Fruit fly (Drosophila melanogaster) whole organism, embryonic: ENCODE measurements around the gene Ctu2.
A peak's percentile ranks its signal among the peaks of the same experiment; 100 is the strongest.

Experiments used
- Abd-B ChIP-seq: fragments of 200-800 bp; sonication (Bioruptor generic); optimal IDR thresholded peaks from 2 replicates; lab custom pipeline; 2018; ENCODE audit warnings: missing biosample characterization, mild to moderate bottlenecking, missing genetic modification characterization, moderate library complexity
- Atf3 ChIP-seq: fragments of 200-800 bp; sonication (Bioruptor generic); optimal IDR thresholded peaks from 3 replicates; lab custom pipeline; 2016; ENCODE audit warnings: missing biosample characterization, missing genetic modification characterization
- Awh ChIP-seq: fragments of 200-800 bp; sonication (Bioruptor generic); IDR thresholded peaks from 2 replicates; pipeline ENCODE4, ENCODE4 v1.3.6; 2022; ENCODE audit warnings: missing biosample characterization, missing genetic modification characterization
- CG1024 ChIP-seq: fragments of 200-800 bp; sonication (Bioruptor generic); IDR thresholded peaks from 2 replicates; pipeline ENCODE4 v1.3.6; 2022; ENCODE audit warnings: missing biosample characterization, missing genetic modification characterization
- CG10543 ChIP-seq: fragments of 200-800 bp; sonication (Bioruptor generic); optimal IDR thresholded peaks from 3 replicates; lab custom pipeline; 2017; ENCODE audit warnings: missing biosample characterization, mild to moderate bottlenecking, missing genetic modification characterization, moderate library complexity
- CG11093 ChIP-seq: fragments of 200-800 bp; sonication (Bioruptor generic); IDR thresholded peaks from 3 replicates; pipeline ENCODE4 v1.3.6; 2022; ENCODE audit warnings: missing biosample characterization, missing genetic modification characterization
- CG12071 ChIP-seq: fragments of 200-800 bp; sonication (Bioruptor generic); optimal IDR thresholded peaks from 3 replicates; lab custom pipeline; 2018; ENCODE audit warnings: missing biosample characterization, mild to moderate bottlenecking, missing genetic modification characterization
- CG12391 ChIP-seq: fragments of 200-800 bp; sonication (Bioruptor generic); optimal IDR thresholded peaks from 3 replicates; lab custom pipeline; 2018; ENCODE audit warnings: missing biosample characterization, mild to moderate bottlenecking, missing genetic modification characterization, moderate library complexity
- CG12659 ChIP-seq: fragments of 200-800 bp; sonication (Bioruptor generic); optimal IDR thresholded peaks from 3 replicates; lab custom pipeline; 2017; ENCODE audit warnings: mild to moderate bottlenecking, missing biosample characterization, missing genetic modification reagents, missing genetic modification characterization
- CG12744 ChIP-seq: fragments of 200-800 bp; sonication (Bioruptor generic); optimal IDR thresholded peaks from 2 replicates; lab custom pipeline; 2016; ENCODE audit warnings: missing biosample characterization, missing genetic modification characterization
- CG13287 ChIP-seq: fragments of 200-800 bp; sonication (Bioruptor generic); IDR thresholded peaks from 2 replicates; pipeline ENCODE4 v1.3.6; 2022; ENCODE audit warnings: missing biosample characterization, missing genetic modification characterization; ENCODE audit not compliant: partially characterized antibody
- CG14965 ChIP-seq: fragments of 200-800 bp; sonication (Bioruptor generic); optimal IDR thresholded peaks from 2 replicates; lab custom pipeline; 2016; ENCODE audit warnings: missing biosample characterization, missing genetic modification characterization, borderline replicate concordance
- CG15073 ChIP-seq: fragments of 200-800 bp; sonication (Bioruptor generic); optimal IDR thresholded peaks from 2 replicates; lab custom pipeline; 2016; ENCODE audit warnings: missing biosample characterization, missing genetic modification characterization
- CG17829 ChIP-seq: fragments of 200-800 bp; optimal IDR thresholded peaks from 2 replicates; lab custom pipeline; 2019; ENCODE audit warnings: missing biosample characterization, mild to moderate bottlenecking, missing genetic modification characterization, moderate library complexity
- CG2120 ChIP-seq: fragments of 200-800 bp; sonication (Bioruptor generic); optimal IDR thresholded peaks from 3 replicates; lab custom pipeline; 2016; ENCODE audit warnings: missing biosample characterization, missing genetic modification characterization
- CG30431 ChIP-seq: fragments of 200-800 bp; sonication (Bioruptor generic); optimal IDR thresholded peaks from 2 replicates; lab custom pipeline; 2017; ENCODE audit warnings: missing biosample characterization, missing genetic modification characterization
- CG3065 ChIP-seq: fragments of 200-800 bp; sonication (Bioruptor generic); optimal IDR thresholded peaks from 2 replicates; lab custom pipeline; 2016; ENCODE audit warnings: missing biosample characterization, missing genetic modification characterization
- CG31365 ChIP-seq: fragments of 200-800 bp; sonication (Bioruptor generic); optimal IDR thresholded peaks from 2 replicates; lab custom pipeline; 2018; ENCODE audit warnings: missing biosample characterization, mild to moderate bottlenecking, missing genetic modification characterization
- CG31441 ChIP-seq: fragments of 200-800 bp; sonication (Bioruptor generic); IDR thresholded peaks from 2 replicates; pipeline ENCODE4 v1.3.6; 2022; ENCODE audit warnings: missing biosample characterization, missing genetic modification characterization
- CG4328 ChIP-seq: fragments of 200-800 bp; sonication (Bioruptor generic); optimal IDR thresholded peaks from 3 replicates; lab custom pipeline; 2017; ENCODE audit warnings: missing biosample characterization, missing genetic modification reagents, missing genetic modification characterization
- CG4617 ChIP-seq: fragments of 200-800 bp; sonication (Bioruptor generic); optimal IDR thresholded peaks from 3 replicates; lab custom pipeline; 2016; ENCODE audit warnings: missing biosample characterization, missing genetic modification characterization, borderline replicate concordance
- CG4707 ChIP-seq: fragments of 200-800 bp; sonication (Bioruptor generic); optimal IDR thresholded peaks from 2 replicates; lab custom pipeline; 2018; ENCODE audit warnings: missing biosample characterization, mild to moderate bottlenecking, missing genetic modification characterization, moderate library complexity
- CG6683 ChIP-seq: fragments of 200-800 bp; sonication (Bioruptor generic); optimal IDR thresholded peaks from 2 replicates; lab custom pipeline; 2017; ENCODE audit warnings: missing biosample characterization, mild to moderate bottlenecking, missing genetic modification characterization, missing genetic modification reagents
- CG7928 ChIP-seq: fragments of 200-800 bp; sonication (Bioruptor generic); optimal IDR thresholded peaks from 2 replicates; lab custom pipeline; 2017; ENCODE audit warnings: missing biosample characterization, mild to moderate bottlenecking, missing genetic modification characterization
- Camta ChIP-seq: fragments of 200-800 bp; sonication (Bioruptor generic); optimal IDR thresholded peaks from 2 replicates; lab custom pipeline; 2016; ENCODE audit warnings: missing biosample characterization, missing genetic modification characterization
- ERR ChIP-seq: fragments of 200-800 bp; sonication (Bioruptor generic); optimal IDR thresholded peaks from 2 replicates; lab custom pipeline; 2016; ENCODE audit warnings: missing biosample characterization, missing genetic modification characterization
- Eip74EF ChIP-seq, 2 experiments: fragments of 200-800 bp in 1 of 2; fragments of >200 bp in 1 of 2; sonication (Bioruptor generic) in 1 of 2; optimal IDR thresholded peaks; 2 replicates each; lab custom pipeline; 2017 to 2019; ENCODE audit warnings: missing biosample characterization in 2 of 2, missing genetic modification characterization in 2 of 2, mild to moderate bottlenecking in 1 of 2, moderate library complexity in 1 of 2
- H2.0 ChIP-seq: fragments of 200-800 bp; sonication (Bioruptor generic); IDR thresholded peaks from 2 replicates; pipeline ENCODE4 v1.3.6; 2022; ENCODE audit warnings: missing biosample characterization, missing genetic modification characterization
- Hmx ChIP-seq: fragments of 200-800 bp; sonication (Bioruptor generic); optimal IDR thresholded peaks from 2 replicates; lab custom pipeline; 2016; ENCODE audit warnings: missing biosample characterization, missing genetic modification characterization
- NFAT ChIP-seq: fragments of 200-800 bp; sonication (Bioruptor generic); IDR thresholded peaks from 2 replicates; pipeline ENCODE4 v1.3.6; 2022; ENCODE audit warnings: missing biosample characterization, missing genetic modification characterization
- NK7.1 ChIP-seq: fragments of 200-800 bp; sonication (Bioruptor generic); optimal IDR thresholded peaks from 3 replicates; lab custom pipeline; 2016; ENCODE audit warnings: missing biosample characterization, missing genetic modification characterization
- Oaz ChIP-seq: fragments of 200-800 bp; sonication (Bioruptor generic); IDR thresholded peaks from 2 replicates; pipeline ENCODE4 v1.3.6; 2022; ENCODE audit warnings: missing biosample characterization, missing genetic modification characterization
- Ravus ChIP-seq: fragments of 200-800 bp; sonication (Bioruptor generic); IDR thresholded peaks from 2 replicates; pipeline ENCODE4 v1.3.6; 2022; ENCODE audit warnings: missing biosample characterization, missing genetic modification characterization
- Sox100B ChIP-seq: fragments of 200-800 bp; sonication (Bioruptor generic); optimal IDR thresholded peaks from 3 replicates; lab custom pipeline; 2018; ENCODE audit warnings: missing biosample characterization, mild to moderate bottlenecking, missing genetic modification characterization
- Ssrp ChIP-seq: fragments of 200-800 bp; sonication (Bioruptor generic); optimal IDR thresholded peaks from 2 replicates; lab custom pipeline; 2018; ENCODE audit warnings: missing biosample characterization, mild to moderate bottlenecking, missing genetic modification characterization, moderate library complexity
- ac ChIP-seq: fragments of 200-800 bp; sonication (Bioruptor generic); optimal IDR thresholded peaks from 3 replicates; lab custom pipeline; 2017; ENCODE audit warnings: missing biosample characterization, mild to moderate bottlenecking, missing genetic modification characterization
- ash1 ChIP-seq: fragments of 200-800 bp; sonication (Bioruptor generic); optimal IDR thresholded peaks from 2 replicates; lab custom pipeline; 2018; ENCODE audit warnings: missing biosample characterization, mild to moderate bottlenecking, missing genetic modification characterization
- chif ChIP-seq, 2 experiments: fragments of 200-800 bp; sonication (Bioruptor generic); optimal IDR thresholded peaks; 3 replicates each; lab custom pipeline; 2016; ENCODE audit warnings: missing biosample characterization in 2 of 2, missing genetic modification characterization in 2 of 2
- disco-r ChIP-seq: fragments of 200-800 bp; sonication (Bioruptor generic); optimal IDR thresholded peaks from 2 replicates; lab custom pipeline; 2016; ENCODE audit warnings: missing biosample characterization, missing genetic modification characterization
- ftz-f1 ChIP-seq: fragments of 200-800 bp; sonication (Bioruptor generic); optimal IDR thresholded peaks from 2 replicates; lab custom pipeline; 2016; ENCODE audit warnings: missing biosample characterization, missing genetic modification characterization
- gro ChIP-seq: fragments of 200-800 bp; sonication (Bioruptor generic); optimal IDR thresholded peaks from 2 replicates; lab custom pipeline; 2016; ENCODE audit warnings: missing biosample characterization, missing genetic modification characterization
- pfk ChIP-seq: fragments of 200-800 bp; sonication (Bioruptor generic); optimal IDR thresholded peaks from 2 replicates; lab custom pipeline; 2018; ENCODE audit warnings: missing biosample characterization, mild to moderate bottlenecking, missing genetic modification characterization, moderate library complexity
- psq ChIP-seq: fragments of 200-800 bp; sonication (Bioruptor generic); optimal IDR thresholded peaks from 2 replicates; lab custom pipeline; 2017; ENCODE audit warnings: missing biosample characterization, missing genetic modification characterization
- sob ChIP-seq: fragments of 200-800 bp; sonication (Bioruptor generic); IDR thresholded peaks from 2 replicates; pipeline ENCODE4 v1.3.6; 2022; ENCODE audit warnings: missing biosample characterization, missing genetic modification characterization
- sr ChIP-seq: fragments of 200-800 bp; sonication (Bioruptor generic); IDR thresholded peaks from 3 replicates; pipeline ENCODE4 v1.3.6; 2022; ENCODE audit warnings: missing biosample characterization, missing genetic modification characterization
- stc ChIP-seq: fragments of 200-800 bp; sonication (Bioruptor generic); IDR thresholded peaks from 2 replicates; pipeline ENCODE4 v1.3.6; 2022; ENCODE audit warnings: missing biosample characterization, missing genetic modification characterization
- toy ChIP-seq: fragments of 200-800 bp; sonication (Bioruptor generic); IDR thresholded peaks from 2 replicates; pipeline ENCODE4 v1.3.6; 2022; ENCODE audit warnings: missing biosample characterization, missing genetic modification characterization
- trem ChIP-seq: fragments of 200-800 bp; optimal IDR thresholded peaks from 3 replicates; lab custom pipeline; 2019; ENCODE audit warnings: missing biosample characterization, mild to moderate bottlenecking, missing genetic modification characterization, moderate library complexity
- vfl ChIP-seq: fragments of 200-800 bp; sonication (Bioruptor generic); optimal IDR thresholded peaks from 2 replicates; lab custom pipeline; 2016; ENCODE audit warnings: missing biosample characterization, missing genetic modification characterization

Ctu2 gene

DNA sequence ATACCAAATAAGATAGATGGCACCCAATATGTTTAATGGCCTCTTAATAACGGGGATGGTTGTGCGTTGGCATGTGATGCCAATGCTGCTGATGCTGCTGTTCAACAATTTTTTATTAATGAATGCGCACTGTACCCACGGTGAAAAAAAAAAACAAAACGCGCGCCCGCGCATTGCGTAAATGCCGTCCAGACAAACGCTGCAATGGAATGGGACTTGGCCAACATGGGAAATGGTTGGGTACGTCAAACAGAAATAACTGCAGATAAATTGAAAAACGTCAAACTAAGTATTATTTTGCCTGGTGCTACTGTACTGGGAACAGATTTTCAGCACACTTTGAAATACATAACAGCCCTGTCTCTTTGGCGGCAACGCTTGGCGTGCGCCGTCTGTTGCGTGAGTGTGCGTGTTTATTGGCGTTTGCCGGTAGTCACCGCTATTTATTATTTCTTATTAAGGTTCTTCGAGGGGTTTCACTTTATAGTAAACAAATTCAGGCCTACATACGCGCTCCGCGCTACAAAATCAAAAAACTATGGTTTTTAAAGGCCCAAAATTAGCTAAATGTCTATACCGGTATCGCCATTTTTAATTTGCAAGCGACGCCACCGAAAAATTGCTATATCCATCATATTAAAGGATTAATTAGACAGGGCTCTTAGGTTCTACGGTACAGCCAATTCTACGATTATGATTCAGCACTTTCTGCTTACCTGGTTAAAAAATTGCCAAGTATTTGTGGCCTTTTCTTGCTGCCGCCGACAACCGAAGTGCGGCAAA lies 40.3 kb downstream of the Ctu2 start (continued):
- TF ChIP-seq pfk (GFP tag; lab: Kevin White, UChicago): no peak
- TF ChIP-seq CG3065 (GFP tag; lab: Kevin White, UChicago): no peak
- TF ChIP-seq CG10543 (GFP tag; lab: Kevin White, UChicago): peak; percentile 18
- no peak for TF ChIP-seq Hmx (GFP tag; lab: Kevin White, UChicago)
- TF ChIP-seq ftz-f1 (GFP tag; lab: Kevin White, UChicago): no peak
- no peak for TF ChIP-seq CG14965 (GFP tag; lab: Kevin White, UChicago)
- TF ChIP-seq ERR: no peak
- no peak for TF ChIP-seq stc
- TF ChIP-seq H2.0 (GFP tag; lab: Robert Waterston, UW): no peak
- TF ChIP-seq CG12744 (GFP tag; lab: Kevin White, UChicago): no peak
- peak; percentile 10 for TF ChIP-seq Ssrp
- no peak for TF ChIP-seq CG12659 (GFP tag; lab: Kevin White, UChicago)
- TF ChIP-seq CG4328 (GFP tag; lab: Kevin White, UChicago): no peak
- TF ChIP-seq CG12391 (tag; lab: Kevin White, UChicago): peak; percentile 16
- TF ChIP-seq ac (GFP tag; lab: Kevin White, UChicago): no peak
- TF ChIP-seq ash1: no peak
- peak; percentile 39 for TF ChIP-seq CG13287 (GFP tag; lab: Robert Waterston, UW)
- TF ChIP-seq NK7.1 (GFP tag; lab: Kevin White, UChicago): no peak
- TF ChIP-seq Ravus (GFP tag; lab: Robert Waterston, UW): no peak
- TF ChIP-seq Camta: no peak
- 0 out of 2 replicates have a peak, but pooled peaks have one; percentile 2 for TF ChIP-seq CG1024 (GFP tag; lab: Robert Waterston, UW)
- no peak for TF ChIP-seq CG7928
- TF ChIP-seq CG11093 (GFP tag; lab: Robert Waterston, UW): 0 out of 3 replicates have a peak, but pooled peaks have one; percentile 35
- TF ChIP-seq psq (GFP tag; lab: Kevin White, UChicago): no peak
- no peak for TF ChIP-seq CG30431 (GFP tag; lab: Kevin White, UChicago)
- no peak for TF ChIP-seq CG12071 (GFP tag; lab: Kevin White, UChicago)
- no peak for TF ChIP-seq CG17829 (tag; lab: Kevin White, UChicago)
- no peak for TF ChIP-seq toy (GFP tag; lab: Robert Waterston, UW)
- no peak for TF ChIP-seq vfl (GFP tag; lab: Kevin White, UChicago)
- no peak for TF ChIP-seq Sox100B (GFP tag; lab: Kevin White, UChicago)
- 0 out of 2 replicates have a peak, but pooled peaks have one; percentile 29 for TF ChIP-seq sob (GFP tag; lab: Robert Waterston, UW)
- TF ChIP-seq Awh (GFP tag; lab: Robert Waterston, UW): no peak
- TF ChIP-seq CG2120 (GFP tag; lab: Kevin White, UChicago): peak; percentile 43
- TF ChIP-seq CG4707 (GFP tag; lab: Kevin White, UChicago): no peak
- no peak for TF ChIP-seq Abd-B (GFP tag; lab: Kevin White, UChicago)
- no peak for TF ChIP-seq CG31365 (tag; lab: Kevin White, UChicago)
- TF ChIP-seq chif (GFP tag; optimal IDR thresholded peaks at IDR 0.05; lab: Kevin White, UChicago): peak in 1 of 2 experiments; percentile 10
- no peak for TF ChIP-seq CG4617 (GFP tag; lab: Kevin White, UChicago)
- TF ChIP-seq Atf3 (GFP tag; lab: Kevin White, UChicago): no peak
- no peak for TF ChIP-seq NFAT (GFP tag; lab: Robert Waterston, UW)
- TF ChIP-seq trem: no peak
- peak; percentile 8 for TF ChIP-seq gro
- no peak for TF ChIP-seq disco-r (GFP tag; lab: Kevin White, UChicago)
- no peak for TF ChIP-seq Eip74EF (GFP tag; optimal IDR thresholded peaks at IDR 0.05; lab: Kevin White, UChicago)
- TF ChIP-seq Oaz (GFP tag; lab: Robert Waterston, UW): no peak
- TF ChIP-seq CG15073: no peak
- no peak for TF ChIP-seq sr (GFP tag; lab: Robert Waterston, UW)
- TF ChIP-seq CG31441 (GFP tag; lab: Robert Waterston, UW): 0 out of 2 replicates have a peak, but pooled peaks have one; percentile 16
- TF ChIP-seq CG6683 (GFP tag; lab: Kevin White, UChicago): no peak
